Worm (Caenorhabditis elegans) whole organism, late embryonic: ENCODE measurements around the gene fut-4.

Experiments used
- ceh-30 ChIP-seq: fragments of 150-350 bp; optimal IDR thresholded peaks from 2 replicates; lab custom pipeline; 2014; ENCODE audit warnings: missing biosample characterization, missing genetic modification characterization
- ceh-34 ChIP-seq: sonication (generic microtip); optimal IDR thresholded peaks from 2 replicates; lab custom pipeline; 2016; ENCODE audit warnings: mild to moderate bottlenecking, missing genetic modification characterization, missing compliant biosample characterization
- elt-4 ChIP-seq: sonication (generic microtip); optimal IDR thresholded peaks from 2 replicates; lab custom pipeline; 2016; ENCODE audit warnings: missing genetic modification characterization, missing compliant biosample characterization
- lin-11 ChIP-seq: fragments of 200-800 bp; sonication (Bioruptor generic); optimal IDR thresholded peaks from 2 replicates; lab custom pipeline; 2018; ENCODE audit warnings: mild to moderate bottlenecking, missing genetic modification characterization, missing compliant biosample characterization
- tbx-7 ChIP-seq: sonication (generic microtip); optimal IDR thresholded peaks from 2 replicates; lab custom pipeline; 2016; ENCODE audit warnings: missing genotype, missing genetic modification characterization, missing compliant biosample characterization

ce11 chrII:2836853-2837252 is 14.5 kb upstream of the fut-4 start, which contains the start of gene K12H6.7:
- TF ChIP-seq ceh-34 (no peak), lin-11 (tag; lab: Kevin White, UChicago) (no peak), elt-4 (no peak), tbx-7 (tag; lab: Kevin White, UChicago) (no peak), ceh-30 (tag; lab: Kevin White, UChicago) (no peak)
